Worm (Caenorhabditis elegans) whole organism, L4 larva: ENCODE results near the gene mrps-2.

ENCODE experiments used
- T20F7.1 ChIP-seq: fragments of 200-800 bp; sonication (Bioruptor generic); optimal IDR thresholded peaks from 2 replicates; lab custom pipeline; 2018; ENCODE audit warnings: mild to moderate bottlenecking, missing genetic modification characterization, missing compliant biosample characterization
- ZK546.5 ChIP-seq, 2 experiments: sonication (generic microtip); optimal IDR thresholded peaks; 2 replicates each; lab custom pipeline; 2017; ENCODE audit warnings: missing biosample characterization in 2 of 2, missing genetic modification characterization in 2 of 2
- ceh-62 ChIP-seq: sonication (generic microtip); optimal IDR thresholded peaks from 2 replicates; lab custom pipeline; 2017; ENCODE audit warnings: missing biosample characterization, missing genetic modification characterization
- ces-1 ChIP-seq: fragments of 150-350 bp; sonication (generic microtip); optimal IDR thresholded peaks from 4 replicates; lab custom pipeline; 2014; ENCODE audit warnings: missing biosample characterization, missing genetic modification reagents, missing genetic modification characterization
- fos-1 ChIP-seq: fragments of 150-350 bp; optimal IDR thresholded peaks from 2 replicates; lab custom pipeline; 2014; ENCODE audit warnings: missing biosample characterization, missing genetic modification characterization
- jun-1 ChIP-seq: fragments of 150-350 bp; optimal IDR thresholded peaks from 2 replicates; lab custom pipeline; 2014; ENCODE audit warnings: missing biosample characterization, missing genetic modification reagents, missing genetic modification characterization
- lin-15B ChIP-seq: fragments of 150-350 bp; sonication (generic microtip); optimal IDR thresholded peaks from 3 replicates; lab custom pipeline; 2014; ENCODE audit warnings: missing biosample characterization, missing genetic modification characterization
- lin-39 ChIP-seq: fragments of 150-350 bp; optimal IDR thresholded peaks from 2 replicates; lab custom pipeline; 2014; ENCODE audit warnings: missing biosample characterization, missing genetic modification reagents, missing genetic modification characterization
- mes-2 ChIP-seq: sonication (generic microtip); optimal IDR thresholded peaks from 2 replicates; lab custom pipeline; 2016; ENCODE audit warnings: missing genotype, mild to moderate bottlenecking, missing genetic modification characterization, missing compliant biosample characterization; ENCODE audit not compliant: poor library complexity, severe bottlenecking
- nhr-237 ChIP-seq: sonication (generic microtip); optimal IDR thresholded peaks from 2 replicates; lab custom pipeline; 2017; ENCODE audit warnings: missing biosample characterization, missing genetic modification characterization
- skn-1 ChIP-seq: fragments of 150-350 bp; optimal IDR thresholded peaks from 2 replicates; lab custom pipeline; 2014; ENCODE audit warnings: missing biosample characterization, missing genetic modification characterization
- spr-3 ChIP-seq: fragments of 200-800 bp; sonication (Bioruptor generic); optimal IDR thresholded peaks from 2 replicates; lab custom pipeline; 2018; ENCODE audit warnings: mild to moderate bottlenecking, missing genetic modification characterization, missing compliant biosample characterization
- zfp-2 ChIP-seq: sonication (generic microtip); optimal IDR thresholded peaks from 2 replicates; lab custom pipeline; 2016; ENCODE audit warnings: mild to moderate bottlenecking, missing genetic modification characterization, missing compliant biosample characterization

ce11 chrV:8499407-8499806 lies 33.9 kb downstream of the mrps-2 start:
- TF ChIP-seq nhr-237 (tag; lab: Kevin White, UChicago) (no peak), ces-1 (no peak), zfp-2 (tag; lab: Kevin White, UChicago) (no peak), jun-1 (no peak), T20F7.1 (GFP tag; lab: Kevin White, UChicago) (no peak), ZK546.5 (tag; optimal IDR thresholded peaks at IDR 0.05; lab: Kevin White, UChicago) (no peak), skn-1 (no peak), lin-15B (tag; lab: Kevin White, UChicago) (no peak), mes-2 (tag; lab: Kevin White, UChicago) (no peak), lin-39 (tag; lab: Kevin White, UChicago) (no peak), spr-3 (no peak), fos-1 (no peak), ceh-62 (tag; lab: Kevin White, UChicago) (no peak)
